Worm (Caenorhabditis elegans): ENCODE data around the gene T04B2.3.

Gene T04B2.3

ce11 chrIV:10040803-10041202 lies 6.4 kb upstream of the T04B2.3 start, which contains the start of gene dhs-31:
TSS of gene dhs-31 (minus strand) at chrIV:10040903.
- TF ChIP-seq gmeb-1 (tag; optimal IDR thresholded peaks at IDR 0.05) (no peak), aly-2 (tag; optimal IDR thresholded peaks at IDR 0.05) (no peak), peb-1 (tag; optimal IDR thresholded peaks at IDR 0.05) (no peak), R02D3.7 (tag; optimal IDR thresholded peaks at IDR 0.05) (no peak), skn-1 (tag; optimal IDR thresholded peaks at IDR 0.05) (no peak), unc-62 (GFP tag; optimal IDR thresholded peaks at IDR 0.05) (no peak), unc-39 (tag; optimal IDR thresholded peaks at IDR 0.05) (no peak), mdl-1 (tag; optimal IDR thresholded peaks at IDR 0.05) (no peak)

ce11 chrIV:10042881-10043280 lies 4.3 kb upstream of the T04B2.3 start, which contains the start of gene frk-1:
TSS of gene frk-1 (plus strand) at chrIV:10043181.
- TF ChIP-seq nhr-6 (tag; optimal IDR thresholded peaks at IDR 0.05): no peak
- TF ChIP-seq egl-27 (tag; optimal IDR thresholded peaks at IDR 0.05): no peak
- TF ChIP-seq sma-3 (GFP tag; optimal IDR thresholded peaks at IDR 0.05): no peak
- no peak for TF ChIP-seq lin-39 (tag; optimal IDR thresholded peaks at IDR 0.05)

ce11 chrIV:10046005-10046404 lies 1.2 kb upstream of the T04B2.3 start:
- no peak for TF ChIP-seq lin-11 (tag; optimal IDR thresholded peaks at IDR 0.05)
- no peak for TF ChIP-seq lsy-2 (tag; optimal IDR thresholded peaks at IDR 0.05)
- TF ChIP-seq nhr-129 (tag; optimal IDR thresholded peaks at IDR 0.05): peak; percentile 10
- no peak for TF ChIP-seq sem-4 (tag; optimal IDR thresholded peaks at IDR 0.05)
- TF ChIP-seq unc-55 (GFP tag; optimal IDR thresholded peaks at IDR 0.05): peak; percentile 54

ce11 chrIV:10048268-10048667 lies 1.1 kb downstream of the T04B2.3 start:
- TF ChIP-seq crh-2 (tag; optimal IDR thresholded peaks at IDR 0.05): no peak
- no peak for TF ChIP-seq nhr-12 (tag; optimal IDR thresholded peaks at IDR 0.05)
- no peak for TF ChIP-seq ZK546.5 (tag; optimal IDR thresholded peaks at IDR 0.05)
- peak; percentile 27 for TF ChIP-seq nhr-129 (tag; optimal IDR thresholded peaks at IDR 0.05)
- no peak for TF ChIP-seq aly-2 (tag; optimal IDR thresholded peaks at IDR 0.05)
- TF ChIP-seq mab-5 (tag; optimal IDR thresholded peaks at IDR 0.05): no peak
- TF ChIP-seq snpc-4 (tag; optimal IDR thresholded peaks at IDR 0.05): no peak

ce11 chrIV:10051088-10051487 lies 3.9 kb downstream of the T04B2.3 start, which contains the start of gene T04B2.8:
TSS of gene T04B2.8 (minus strand) at chrIV:10051188.
- TF ChIP-seq lsy-2 (tag; optimal IDR thresholded peaks at IDR 0.05): no peak
- no peak for TF ChIP-seq ztf-4 (tag; optimal IDR thresholded peaks at IDR 0.05)
- no peak for TF ChIP-seq nhr-12 (tag; optimal IDR thresholded peaks at IDR 0.05)
- TF ChIP-seq lin-39 (tag; optimal IDR thresholded peaks at IDR 0.05): no peak
- TF ChIP-seq F13H6.1 (tag; optimal IDR thresholded peaks at IDR 0.05): no peak
- no peak for TF ChIP-seq nhr-21 (tag; optimal IDR thresholded peaks at IDR 0.05)
- no peak for TF ChIP-seq snpc-4 (tag; optimal IDR thresholded peaks at IDR 0.05)
- TF ChIP-seq R02D3.7 (tag; optimal IDR thresholded peaks at IDR 0.05): no peak
- no peak for TF ChIP-seq nhr-10 (tag; optimal IDR thresholded peaks at IDR 0.05)

ce11 chrIV:10053550-10053949 lies 6.3 kb downstream of the T04B2.3 start, which contains the start of gene srv-12:
TSS of gene srv-12 (minus strand) at chrIV:10053650.
- TF ChIP-seq F13H6.1 (tag; optimal IDR thresholded peaks at IDR 0.05) (no peak), unc-39 (tag; optimal IDR thresholded peaks at IDR 0.05) (no peak), nhr-237 (tag; optimal IDR thresholded peaks at IDR 0.05) (no peak), nhr-129 (tag; optimal IDR thresholded peaks at IDR 0.05) (no peak), nhr-10 (tag; optimal IDR thresholded peaks at IDR 0.05) (no peak), ztf-11 (tag; optimal IDR thresholded peaks at IDR 0.05) (no peak), blmp-1 (tag; optimal IDR thresholded peaks at IDR 0.05; ENCODE audit: insufficient read depth) (no peak), zag-1 (tag; optimal IDR thresholded peaks at IDR 0.05) (no peak), ama-1 (optimal IDR thresholded peaks at IDR 0.05) (no peak), snpc-4 (tag; optimal IDR thresholded peaks at IDR 0.05) (no peak)

- TF ChIP-seq fos-1 (tag; optimal IDR thresholded peaks at IDR 0.05): no peak
- TF ChIP-seq nhr-21 (tag; optimal IDR thresholded peaks at IDR 0.05): no peak
- TF ChIP-seq unc-39 (tag; optimal IDR thresholded peaks at IDR 0.05): no peak
- TF ChIP-seq egl-27 (tag; optimal IDR thresholded peaks at IDR 0.05): no peak
- TF ChIP-seq nhr-12 (tag; optimal IDR thresholded peaks at IDR 0.05): no peak
- TF ChIP-seq sem-4 (tag; optimal IDR thresholded peaks at IDR 0.05): no peak
- no peak for TF ChIP-seq ama-1 (optimal IDR thresholded peaks at IDR 0.05)
- no peak for TF ChIP-seq mbf-1 (tag; optimal IDR thresholded peaks at IDR 0.05)
- no peak for TF ChIP-seq ztf-11 (tag; optimal IDR thresholded peaks at IDR 0.05)
- no peak for TF ChIP-seq nhr-77 (tag; optimal IDR thresholded peaks at IDR 0.05)
- TF ChIP-seq ceh-82 (tag; optimal IDR thresholded peaks at IDR 0.05): no peak
- TF ChIP-seq ZK546.5 (tag; optimal IDR thresholded peaks at IDR 0.05): no peak
- no peak for TF ChIP-seq nhr-237 (tag; optimal IDR thresholded peaks at IDR 0.05)
- no peak for TF ChIP-seq snpc-4 (tag; optimal IDR thresholded peaks at IDR 0.05)
- no peak for TF ChIP-seq peb-1 (tag; optimal IDR thresholded peaks at IDR 0.05)
These were observed 8.9 kb downstream of the T04B2.3 start, which contains the start of gene T04B2.7 for ce11 chrIV:10056138-10056537. TSS of gene T04B2.7 (minus strand) at chrIV:10056238.

Measured in whole organism, L2 larva.